Worm (Caenorhabditis elegans): ENCODE results near the gene abu-14.

ce11 chrII:9231240-9231639 lies 4.2 kb upstream of the abu-14 start, which contains the start of gene gst-13:
- TF ChIP-seq ceh-82 (tag; optimal IDR thresholded peaks at IDR 0.05): no peak
- TF ChIP-seq ztf-11 (tag; optimal IDR thresholded peaks at IDR 0.05): no peak
- TF ChIP-seq skn-1 (tag; optimal IDR thresholded peaks at IDR 0.05): peak; percentile 82
- TF ChIP-seq ZK546.5 (tag; optimal IDR thresholded peaks at IDR 0.05): no peak
- no peak for TF ChIP-seq nhr-28 (tag; optimal IDR thresholded peaks at IDR 0.05)
- TF ChIP-seq nhr-76 (tag; optimal IDR thresholded peaks at IDR 0.05): no peak
- TF ChIP-seq zag-1 (tag; optimal IDR thresholded peaks at IDR 0.05): no peak
- no peak for TF ChIP-seq fos-1 (tag; optimal IDR thresholded peaks at IDR 0.05)
- TF ChIP-seq ceh-9 (tag; optimal IDR thresholded peaks at IDR 0.05): no peak
- TF ChIP-seq ceh-16 (tag; optimal IDR thresholded peaks at IDR 0.05): no peak
- no peak for TF ChIP-seq nhr-237 (tag; optimal IDR thresholded peaks at IDR 0.05)
